Fruit fly (Drosophila melanogaster): ENCODE data around the gene Rpt3R.
A peak's percentile ranks its signal among the peaks of the same experiment; 100 is the strongest.

Gene Rpt3R

dm6 chr3R:9759360-9760191 lies 3.3 kb upstream of the Rpt3R start, which contains the start of gene Mpi (continued):
- TF ChIP-seq Dp (GFP tag; optimal IDR thresholded peaks at IDR 0.05) (peak; percentile 18), run (tag; optimal IDR thresholded peaks at IDR 0.05) (no peak), Chrac-16 (GFP tag; optimal IDR thresholded peaks at IDR 0.05) (peak; percentile 21), hkb (optimal IDR thresholded peaks at IDR 0.05) (no peak), hkb (GFP tag; IDR thresholded peaks at IDR 0.05) (0 out of 2 replicates have a peak, but pooled peaks have one; percentile 25), CG8924 (tag; optimal IDR thresholded peaks at IDR 0.05) (no peak), CG9797 (GFP tag; optimal IDR thresholded peaks at IDR 0.05) (peak; percentile 6), Nf-YB (GFP tag; optimal IDR thresholded peaks at IDR 0.05) (no peak), wor (GFP tag; IDR thresholded peaks at IDR 0.05) (no peak), CG3065 (GFP tag; optimal IDR thresholded peaks at IDR 0.05) (no peak), kah (GFP tag; optimal IDR thresholded peaks at IDR 0.05) (no peak), CG34224 (GFP tag; IDR thresholded peaks at IDR 0.05; ENCODE audit: partially characterized antibody) (peak; percentile 42; the same call in 1 of the 3 replicates), CG9437 (GFP tag; optimal IDR thresholded peaks at IDR 0.05) (no peak), toy (GFP tag; IDR thresholded peaks at IDR 0.05) (no peak), Lhr (GFP tag; optimal IDR thresholded peaks at IDR 0.05) (no peak), chinmo (GFP tag; IDR thresholded peaks at IDR 0.05; ENCODE audit: partially characterized antibody) (0 out of 4 replicates have a peak, but pooled peaks have one; percentile 32), bsh (GFP tag; optimal IDR thresholded peaks at IDR 0.05) (peak in 1 of 2 experiments; percentile 42), Hr78 (GFP tag; optimal IDR thresholded peaks at IDR 0.05) (peak in 1 of 2 experiments; percentile 84), inv (GFP tag; IDR thresholded peaks at IDR 0.05; ENCODE audit: partially characterized antibody) (peak; percentile 44), chif (GFP tag; optimal IDR thresholded peaks at IDR 0.05) (no peak), tio (GFP tag; optimal IDR thresholded peaks at IDR 0.05) (no peak), CG14965 (GFP tag; optimal IDR thresholded peaks at IDR 0.05; ENCODE audit: borderline replicate concordance) (no peak), CG17361 (GFP tag; IDR thresholded peaks at IDR 0.05) (no peak; the same call in 1 of the 3 replicates), HHEX (GFP tag; optimal IDR thresholded peaks at IDR 0.05) (no peak), CG12071 (GFP tag; optimal IDR thresholded peaks at IDR 0.05) (no peak), CG7839 (tag; optimal IDR thresholded peaks at IDR 0.05) (no peak), CG17359 (tag; optimal IDR thresholded peaks at IDR 0.05) (peak; percentile 33), C15 (GFP tag; IDR thresholded peaks at IDR 0.05) (no peak), CTCF (GFP tag; optimal IDR thresholded peaks at IDR 0.05) (no peak), CG2129 (GFP tag; IDR thresholded peaks at IDR 0.05; ENCODE audit: partially characterized antibody) (peak; percentile 45; the same call in 1 of the 2 replicates), fru (optimal IDR thresholded peaks at IDR 0.05) (no peak), CG10565 (GFP tag; optimal IDR thresholded peaks at IDR 0.05) (no peak), CG13123 (GFP tag; optimal IDR thresholded peaks at IDR 0.05) (no peak), lab (GFP tag; optimal IDR thresholded peaks at IDR 0.05) (no peak), MESR4 (GFP tag; optimal IDR thresholded peaks at IDR 0.05) (peak; percentile 83), Poxn (GFP tag; IDR thresholded peaks at IDR 0.05) (no peak), CG13287 (GFP tag; IDR thresholded peaks at IDR 0.05; ENCODE audit: partially characterized antibody) (peak; percentile 69), CG43689 (GFP tag; IDR thresholded peaks at IDR 0.05) (no peak), fd96Cb (tag; optimal IDR thresholded peaks at IDR 0.05) (peak; percentile 19), Antp (GFP tag; optimal IDR thresholded peaks at IDR 0.05) (no peak), jumu (GFP tag; optimal IDR thresholded peaks at IDR 0.05) (no peak), Sry-δ (GFP tag; optimal IDR thresholded peaks at IDR 0.05) (peak; percentile 77), onecut (GFP tag; IDR thresholded peaks at IDR 0.05) (no peak), HLH54F (GFP tag; optimal IDR thresholded peaks at IDR 0.05) (no peak), CG6854 (GFP tag; optimal IDR thresholded peaks at IDR 0.05) (peak; percentile 8), esg (GFP tag; conservative IDR thresholded peaks at IDR 0.05) (no peak), tna (GFP tag; IDR thresholded peaks at IDR 0.05; ENCODE audit: partially characterized antibody) (no peak), lmd (GFP tag; IDR thresholded peaks at IDR 0.05) (peak; percentile 17; the same call in 1 of the 2 replicates), CG14710 (tag; optimal IDR thresholded peaks at IDR 0.05) (peak; percentile 40)
